Worm (Caenorhabditis elegans) whole organism, L4 larva: ENCODE measurements around the gene K08D12.3.

Experiments used
- R02D3.7 ChIP-seq: fragments of 150-350 bp; sonication (generic microtip); optimal IDR thresholded peaks from 3 replicates; lab custom pipeline; 2014; ENCODE audit warnings: missing biosample characterization, missing genetic modification characterization
- Y5F2A.4 ChIP-seq: fragments of 200-800 bp; sonication (Bioruptor generic); optimal IDR thresholded peaks from 2 replicates; lab custom pipeline; 2018; ENCODE audit warnings: mild to moderate bottlenecking, missing genetic modification characterization, missing compliant biosample characterization
- ceh-20 ChIP-seq: fragments of 200-800 bp; sonication (Bioruptor generic); IDR thresholded peaks from 2 replicates; pipeline ENCODE4 v1.3.6; 2022; ENCODE audit warnings: missing genetic modification reagents, missing genetic modification characterization, missing compliant biosample characterization
- egl-27 ChIP-seq: sonication (generic microtip); optimal IDR thresholded peaks from 3 replicates; lab custom pipeline; 2017; ENCODE audit warnings: missing biosample characterization, missing genetic modification reagents, missing genetic modification characterization
- lin-15B ChIP-seq: fragments of 150-350 bp; sonication (generic microtip); optimal IDR thresholded peaks from 3 replicates; lab custom pipeline; 2014; ENCODE audit warnings: missing biosample characterization, missing genetic modification characterization
- lin-38 ChIP-seq: fragments of 200-800 bp; sonication (Bioruptor generic); IDR thresholded peaks from 2 replicates; pipeline ENCODE4 v1.3.6; 2022; ENCODE audit warnings: missing genetic modification reagents, missing genetic modification characterization, missing compliant biosample characterization
- lsy-2 ChIP-seq, 2 experiments: fragments of 150-350 bp in 1 of 2; sonication (generic microtip) in 1 of 2; optimal IDR thresholded peaks; 2 replicates each; lab custom pipeline; 2014 to 2017; ENCODE audit warnings: missing biosample characterization in 2 of 2, missing genetic modification characterization in 2 of 2
- mep-1 ChIP-seq: fragments of 150-350 bp; sonication (generic microtip); optimal IDR thresholded peaks from 3 replicates; lab custom pipeline; 2014; ENCODE audit warnings: missing biosample characterization, missing genetic modification characterization
- nhr-76 ChIP-seq: fragments of 150-350 bp; optimal IDR thresholded peaks from 2 replicates; lab custom pipeline; 2014; ENCODE audit warnings: missing biosample characterization, missing genetic modification characterization

- TF ChIP-seq R02D3.7 (tag; lab: Kevin White, UChicago) (no peak), lin-38 (GFP tag; lab: Robert Waterston, UW) (no peak), Y5F2A.4 (GFP tag; lab: Kevin White, UChicago) (no peak), egl-27 (no peak), lsy-2 (tag; optimal IDR thresholded peaks at IDR 0.05; lab: Kevin White, UChicago) (no peak), mep-1 (tag; lab: Kevin White, UChicago) (no peak), nhr-76 (tag; lab: Kevin White, UChicago) (no peak), ceh-20 (GFP tag; lab: Robert Waterston, UW) (no peak), lin-15B (tag; lab: Kevin White, UChicago) (no peak)
Measured at ce11 chrIV:1722953-1723352, 12.9 kb downstream of the K08D12.3 start.
